Worm (Caenorhabditis elegans) whole organism, L1 larva: ENCODE data around the gene nhr-167.

Experiments used
- lin-13 ChIP-seq: fragments of 150-350 bp; optimal IDR thresholded peaks from 2 replicates; lab custom pipeline; 2014; ENCODE audit warnings: missing biosample characterization, missing genetic modification reagents, missing genetic modification characterization
- lin-14 ChIP-seq: fragments of 200-800 bp; sonication (Bioruptor generic); optimal IDR thresholded peaks from 2 replicates; lab custom pipeline; 2018; ENCODE audit warnings: mild to moderate bottlenecking, missing genetic modification characterization, moderate library complexity, missing compliant biosample characterization
- mdl-1 ChIP-seq, 2 experiments: fragments of 150-350 bp; optimal IDR thresholded peaks; 2 replicates each; lab custom pipeline; 2014 to 2017; ENCODE audit warnings: missing biosample characterization in 2 of 2, missing genetic modification characterization in 2 of 2, inconsistent platforms in 1 of 2
- nhr-237 ChIP-seq: fragments of 150-350 bp; optimal IDR thresholded peaks from 2 replicates; lab custom pipeline; 2014; ENCODE audit warnings: missing biosample characterization, missing genetic modification characterization
- nhr-71 ChIP-seq: sonication (generic microtip); optimal IDR thresholded peaks from 2 replicates; lab custom pipeline; 2016; ENCODE audit warnings: mild to moderate bottlenecking, missing genetic modification characterization, moderate library complexity, missing compliant biosample characterization
- tbx-2 ChIP-seq: sonication (generic microtip); optimal IDR thresholded peaks from 2 replicates; lab custom pipeline; 2016; ENCODE audit warnings: missing genetic modification characterization, missing compliant biosample characterization
- xbp-1 ChIP-seq: sonication (generic microtip); optimal IDR thresholded peaks from 2 replicates; lab custom pipeline; 2016; ENCODE audit warnings: missing genetic modification characterization, missing compliant biosample characterization
- zag-1 ChIP-seq: fragments of 150-350 bp; optimal IDR thresholded peaks from 2 replicates; lab custom pipeline; 2014; ENCODE audit warnings: missing biosample characterization, missing genetic modification characterization
- ztf-11 ChIP-seq, 2 experiments: sonication (generic microtip); optimal IDR thresholded peaks; 2 replicates each; lab custom pipeline; 2016 to 2017; ENCODE audit warnings: missing genetic modification characterization in 2 of 2, missing biosample characterization in 1 of 2, missing compliant biosample characterization in 1 of 2

DNA sequence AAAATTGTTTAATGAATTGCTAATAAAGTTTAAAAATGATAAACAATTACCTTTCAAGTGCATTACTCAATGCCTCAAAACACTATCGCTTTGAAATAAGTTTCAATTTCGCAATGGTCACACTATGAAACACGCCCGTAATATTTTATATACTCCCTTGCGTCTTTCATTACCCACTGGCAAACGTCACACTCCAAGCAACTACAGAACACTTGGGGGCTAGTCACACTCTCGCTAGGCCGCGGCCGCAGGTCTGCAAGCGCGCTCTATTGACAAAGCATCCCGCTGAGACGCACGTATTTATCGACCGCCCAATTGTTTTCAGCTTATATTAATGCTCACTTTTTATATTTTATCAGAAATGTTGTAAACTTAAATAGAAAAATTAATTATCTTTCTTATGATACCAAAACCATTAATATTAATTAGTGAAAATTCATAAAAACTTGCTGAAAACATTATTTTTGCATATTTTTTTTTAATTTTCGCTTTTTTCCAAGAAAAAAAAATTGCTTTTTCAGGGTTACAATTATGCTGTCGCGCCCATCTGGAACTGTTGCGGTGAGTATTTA lies 36.1 kb upstream of the nhr-167 start, which contains the start of the genes nmat-1 and ucr-2.1:
- TF ChIP-seq nhr-237 (tag; lab: Kevin White, UChicago) (peak; percentile 35), ztf-11 (tag; optimal IDR thresholded peaks at IDR 0.05; lab: Kevin White, UChicago) (peak in 1 of 2 experiments; percentile 38), mdl-1 (tag; optimal IDR thresholded peaks at IDR 0.05; lab: Kevin White, UChicago) (peak in 1 of 2 experiments; percentile 87), xbp-1 (tag; lab: Kevin White, UChicago) (peak; percentile 87), zag-1 (no peak), lin-14 (GFP tag; lab: Kevin White, UChicago) (peak; percentile 97), nhr-71 (tag; lab: Kevin White, UChicago) (peak; percentile 90), lin-13 (GFP tag; lab: Kevin White, UChicago) (peak; percentile 56), tbx-2 (tag; lab: Kevin White, UChicago) (peak; percentile 76)
